Fruit fly (Drosophila melanogaster) S2 (cell line): ENCODE data around the gene CG6813.

Experiments used
- CG8478 ChIP-seq: fragments of >200 bp; optimal IDR thresholded peaks from 2 replicates; lab custom pipeline; 2018
- CTCF ChIP-seq, 2 experiments: fragments of >200 bp; optimal IDR thresholded peaks; 2 replicates each; lab custom pipeline; 2018

DNA sequence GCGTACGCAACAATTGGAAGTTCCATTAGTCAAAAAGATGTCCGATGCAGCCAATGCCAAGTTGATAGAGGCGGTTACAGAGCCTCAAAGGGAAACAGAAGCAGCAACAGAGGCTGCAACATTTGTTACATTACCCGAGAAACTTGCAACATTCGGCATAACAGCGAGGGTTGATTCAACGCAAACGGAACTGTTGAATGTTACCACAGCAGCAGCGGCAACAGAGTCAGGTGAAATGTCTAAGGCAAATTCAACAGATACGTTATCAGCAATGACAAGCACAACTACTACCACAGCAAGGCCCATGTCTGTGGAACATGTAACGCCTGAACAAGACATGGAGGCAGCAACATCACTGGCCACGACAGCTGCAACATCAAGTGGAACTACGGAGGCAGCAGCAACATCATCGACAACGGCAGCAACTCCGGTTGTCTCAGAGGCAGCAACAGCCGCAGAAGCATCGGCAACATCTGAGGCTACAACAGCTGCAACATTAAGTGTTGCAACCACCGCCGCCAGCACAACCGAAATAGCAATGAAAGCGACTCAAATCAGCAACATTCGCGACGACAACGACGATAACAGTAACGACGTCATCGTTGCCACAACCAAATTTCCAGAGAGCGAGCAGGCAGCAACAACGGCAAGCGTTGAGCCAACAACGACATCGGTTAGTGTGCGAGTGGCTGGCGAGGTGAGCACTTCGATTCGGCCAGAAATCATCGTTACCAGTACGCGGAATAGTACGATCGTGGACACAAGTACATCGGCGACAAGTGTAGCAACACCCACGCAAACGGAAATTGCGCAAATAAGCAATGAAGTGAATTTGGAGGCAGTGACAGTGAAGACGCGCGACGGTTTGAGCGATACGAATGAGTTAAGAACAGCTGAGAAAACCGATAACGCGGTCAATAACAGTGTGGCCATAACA is 42.8 kb upstream of the CG6813 start:
- TF ChIP-seq CTCF (optimal IDR thresholded peaks at IDR 0.05; lab: Kevin White, UChicago) (no peak), CG8478 (lab: Kevin White, UChicago) (no peak)
